Worm (Caenorhabditis elegans): ENCODE data around the gene F33A8.7.

The F33A8.7 gene

ce11 chrII:11049876-11050275 is 24.4 kb upstream of the F33A8.7 start, which contains the start of the genes sdhd-1 and ilkp-1 (continued):
- TF ChIP-seq unc-86 (tag; optimal IDR thresholded peaks at IDR 0.05) = no peak
- peak; percentile 53 to 79 for TF ChIP-seq lsy-2 (tag; optimal IDR thresholded peaks at IDR 0.05)
- TF ChIP-seq nhr-28 (tag; optimal IDR thresholded peaks at IDR 0.05) = no peak
- peak; percentile 38 for TF ChIP-seq dsc-1 (tag; optimal IDR thresholded peaks at IDR 0.05)
- no peak for TF ChIP-seq ceh-8 (GFP tag; optimal IDR thresholded peaks at IDR 0.05)
- peak; percentile 67 for TF ChIP-seq C16A3.4 (tag; optimal IDR thresholded peaks at IDR 0.05)
- TF ChIP-seq snu-23 (GFP tag; optimal IDR thresholded peaks at IDR 0.05) = peak; percentile 67
- no peak for TF ChIP-seq Y116A8C.19 (tag; optimal IDR thresholded peaks at IDR 0.05; ENCODE audit: borderline replicate concordance)
- TF ChIP-seq unc-130 (tag; optimal IDR thresholded peaks at IDR 0.05) = peak; percentile 18
- TF ChIP-seq nhr-71 (tag; optimal IDR thresholded peaks at IDR 0.05) = peak; percentile 59
- TF ChIP-seq unc-62 (GFP tag; optimal IDR thresholded peaks at IDR 0.05) = no peak
- peak; percentile 19 for TF ChIP-seq rnt-1 (tag; optimal IDR thresholded peaks at IDR 0.05)
- TF ChIP-seq fkh-4 (tag; optimal IDR thresholded peaks at IDR 0.05; ENCODE audit: borderline replicate concordance) = no peak
- peak; percentile 83 to 90 for TF ChIP-seq lin-35 (GFP tag; optimal IDR thresholded peaks at IDR 0.05)
- TF ChIP-seq xbp-1 (tag; optimal IDR thresholded peaks at IDR 0.05) = peak; percentile 19
- peak; percentile 30 for TF ChIP-seq tbx-2 (tag; optimal IDR thresholded peaks at IDR 0.05)
- TF ChIP-seq grh-1 (GFP tag; IDR thresholded peaks at IDR 0.05) = no peak
- TF ChIP-seq lin-15B (tag; optimal IDR thresholded peaks at IDR 0.05) = peak; percentile 6
- peak; percentile 47 for TF ChIP-seq nhr-47 (tag; optimal IDR thresholded peaks at IDR 0.05)
- peak; percentile 26 for TF ChIP-seq nhr-90 (tag; optimal IDR thresholded peaks at IDR 0.05; ENCODE audit: poor library complexity)
- TF ChIP-seq swsn-7 (tag; optimal IDR thresholded peaks at IDR 0.05) = peak; percentile 34

ce11 chrII:11048930-11049329 is 23.5 kb upstream of the F33A8.7 start, which contains the start of gene F33A8.4:
Gene F33A8.4 (minus strand): TSS chrII:11049030.
- TF ChIP-seq snu-23 (GFP tag; optimal IDR thresholded peaks at IDR 0.05) (no peak), sup-37 (GFP tag; optimal IDR thresholded peaks at IDR 0.05) (no peak), unc-130 (tag; optimal IDR thresholded peaks at IDR 0.05) (no peak), isw-1 (GFP tag; IDR thresholded peaks at IDR 0.05) (no peak), ets-5 (GFP tag; IDR thresholded peaks at IDR 0.05) (no peak)

ce11 chrII:11045872-11046271 is 20.4 kb upstream of the F33A8.7 start, which contains the start of gene col-83:
Gene col-83 (minus strand): TSS chrII:11045972.
- TF ChIP-seq swsn-7 (tag; optimal IDR thresholded peaks at IDR 0.05) = no peak

ce11 chrII:11044193-11044568 is 18.7 kb upstream of the F33A8.7 start:
- TF ChIP-seq mab-9 (GFP tag; IDR thresholded peaks at IDR 0.05) = no peak
- no peak for TF ChIP-seq skn-1 (tag; optimal IDR thresholded peaks at IDR 0.05)
- TF ChIP-seq fkh-10 (GFP tag; optimal IDR thresholded peaks at IDR 0.05) = no peak
- TF ChIP-seq nhr-11 (tag; optimal IDR thresholded peaks at IDR 0.05) = no peak
- no peak for TF ChIP-seq dpl-1 (GFP tag; optimal IDR thresholded peaks at IDR 0.05)
- no peak for TF ChIP-seq aha-1 (tag; optimal IDR thresholded peaks at IDR 0.05)
- no peak for TF ChIP-seq ets-5 (GFP tag; IDR thresholded peaks at IDR 0.05)
- no peak for TF ChIP-seq elt-2 (tag; optimal IDR thresholded peaks at IDR 0.05)
- TF ChIP-seq hlh-17 (GFP tag; optimal IDR thresholded peaks at IDR 0.05; ENCODE audit: borderline replicate concordance) = no peak
- no peak for TF ChIP-seq pag-3 (tag; optimal IDR thresholded peaks at IDR 0.05; ENCODE audit: borderline replicate concordance, insufficient read depth)
- TF ChIP-seq ceh-82 (tag; optimal IDR thresholded peaks at IDR 0.05) = no peak
- TF ChIP-seq egl-13 (tag; optimal IDR thresholded peaks at IDR 0.05) = no peak
- TF ChIP-seq C34B4.2 (tag; optimal IDR thresholded peaks at IDR 0.05) = no peak
